Worm (Caenorhabditis elegans) whole organism, early embryonic: ENCODE data around the gene C24H10.3.

Experiments used
- ama-1 ChIP-seq: fragments of 150-350 bp; optimal IDR thresholded peaks from 2 replicates; lab custom pipeline; 2014
- scrt-1 ChIP-seq: fragments of 200-800 bp; sonication (Bioruptor generic); IDR thresholded peaks from 2 replicates; pipeline ENCODE4 v1.3.6; 2022; ENCODE audit warnings: missing genetic modification characterization, missing compliant biosample characterization
- sea-1 ChIP-seq: fragments of 200-800 bp; sonication (Bioruptor generic); conservative IDR thresholded peaks from 2 replicates; pipeline ENCODE4 v1.3.6; 2022; ENCODE audit warnings: missing genetic modification characterization, missing compliant biosample characterization

ce11 chrX:5084080-5084479 lies 23.2 kb downstream of the C24H10.3 start:
- TF ChIP-seq ama-1 (lab: Kevin White, UChicago): no peak
- TF ChIP-seq scrt-1: no peak
- no peak for TF ChIP-seq sea-1 (GFP tag; lab: Robert Waterston, UW)
